Fruit fly (Drosophila melanogaster) whole organism, embryonic: ENCODE results near the gene spn-F.

Experiments used
- Bteb2 ChIP-seq: fragments of 200-800 bp; sonication (Bioruptor generic); optimal IDR thresholded peaks from 2 replicates; lab custom pipeline; 2016; ENCODE audit warnings: missing biosample characterization, missing genetic modification characterization
- CG10321 ChIP-seq: fragments of 200-800 bp; sonication (Bioruptor generic); IDR thresholded peaks from 2 replicates; pipeline ENCODE4 v1.3.6; 2022; ENCODE audit warnings: missing biosample characterization, missing genetic modification characterization
- CG10431 ChIP-seq: fragments of 200-800 bp; sonication (Bioruptor generic); optimal IDR thresholded peaks from 3 replicates; lab custom pipeline; 2018; ENCODE audit warnings: missing biosample characterization, mild to moderate bottlenecking, missing genetic modification characterization
- CG12659 ChIP-seq: fragments of 200-800 bp; sonication (Bioruptor generic); optimal IDR thresholded peaks from 3 replicates; lab custom pipeline; 2017; ENCODE audit warnings: mild to moderate bottlenecking, missing biosample characterization, missing genetic modification reagents, missing genetic modification characterization
- CG12769 ChIP-seq: fragments of 200-800 bp; sonication (Bioruptor generic); optimal IDR thresholded peaks from 2 replicates; lab custom pipeline; 2019; ENCODE audit warnings: missing biosample characterization, mild to moderate bottlenecking, missing genetic modification characterization, moderate library complexity
- CG13624 ChIP-seq: fragments of 200-800 bp; sonication (Bioruptor generic); optimal IDR thresholded peaks from 2 replicates; lab custom pipeline; 2016; ENCODE audit warnings: missing biosample characterization, missing genetic modification characterization
- CG14441 ChIP-seq: fragments of 200-800 bp; sonication (Bioruptor generic); IDR thresholded peaks from 2 replicates; pipeline ENCODE4 v1.3.6; 2022; ENCODE audit warnings: missing biosample characterization, missing genetic modification characterization
- CG1529 ChIP-seq: fragments of 200-800 bp; sonication (Bioruptor generic); optimal IDR thresholded peaks from 3 replicates; lab custom pipeline; 2018; ENCODE audit warnings: missing biosample characterization, missing genetic modification characterization
- CG18599 ChIP-seq: fragments of 200-800 bp; sonication (Bioruptor generic); optimal IDR thresholded peaks from 3 replicates; lab custom pipeline; 2017; ENCODE audit warnings: missing biosample characterization, missing genetic modification characterization, mild to moderate bottlenecking, moderate library complexity, missing genetic modification reagents
- CG2678 ChIP-seq: fragments of 200-800 bp; sonication (Bioruptor generic); optimal IDR thresholded peaks from 3 replicates; lab custom pipeline; 2019; ENCODE audit warnings: missing biosample characterization, mild to moderate bottlenecking, missing genetic modification characterization, moderate library complexity
- CG2712 ChIP-seq: fragments of 200-800 bp; optimal IDR thresholded peaks from 3 replicates; lab custom pipeline; 2019; ENCODE audit warnings: missing biosample characterization, mild to moderate bottlenecking, missing genetic modification characterization, moderate library complexity
- CG30020 ChIP-seq: fragments of 200-800 bp; optimal IDR thresholded peaks from 2 replicates; lab custom pipeline; 2019; ENCODE audit warnings: missing biosample characterization, mild to moderate bottlenecking, missing genetic modification characterization, moderate library complexity
- CG4328 ChIP-seq: fragments of 200-800 bp; sonication (Bioruptor generic); optimal IDR thresholded peaks from 3 replicates; lab custom pipeline; 2017; ENCODE audit warnings: missing biosample characterization, missing genetic modification reagents, missing genetic modification characterization
- CG4404 ChIP-seq: fragments of 200-800 bp; sonication (Bioruptor generic); IDR thresholded peaks from 2 replicates; pipeline ENCODE4 v1.3.6; 2022; ENCODE audit warnings: missing biosample characterization, missing genetic modification characterization
- CG7987 ChIP-seq: fragments of 200-800 bp; sonication (Bioruptor generic); optimal IDR thresholded peaks from 2 replicates; lab custom pipeline; 2018; ENCODE audit warnings: missing biosample characterization, mild to moderate bottlenecking, missing genetic modification characterization, moderate library complexity
- CG8478 ChIP-seq: fragments of >200 bp; optimal IDR thresholded peaks from 2 replicates; lab custom pipeline; 2018
- CG8765 ChIP-seq: fragments of 200-800 bp; sonication (Bioruptor generic); IDR thresholded peaks from 2 replicates; pipeline ENCODE4 v1.3.6; 2022; ENCODE audit warnings: missing biosample characterization, missing genetic modification characterization
- CG8924 ChIP-seq: fragments of 200-800 bp; optimal IDR thresholded peaks from 3 replicates; lab custom pipeline; 2019; ENCODE audit warnings: missing biosample characterization, mild to moderate bottlenecking, missing genetic modification characterization, moderate library complexity
- Chrac-16 ChIP-seq: fragments of 200-800 bp; sonication (Bioruptor generic); optimal IDR thresholded peaks from 3 replicates; lab custom pipeline; 2016; ENCODE audit warnings: missing biosample characterization, missing genetic modification characterization
- Dip2 ChIP-seq: fragments of 200-800 bp; sonication (Bioruptor generic); IDR thresholded peaks from 2 replicates; pipeline ENCODE4 v1.3.6; 2022; ENCODE audit warnings: missing biosample characterization, missing genetic modification characterization
- Hmr ChIP-seq: fragments of 200-800 bp; sonication (Bioruptor generic); optimal IDR thresholded peaks from 3 replicates; lab custom pipeline; 2017; ENCODE audit warnings: mild to moderate bottlenecking, missing biosample characterization, missing genetic modification reagents, missing genetic modification characterization
- Hr3 ChIP-seq: fragments of 200-800 bp; sonication (Bioruptor generic); optimal IDR thresholded peaks from 3 replicates; lab custom pipeline; 2016; ENCODE audit warnings: missing biosample characterization, missing genetic modification characterization
- MBD-R2 ChIP-seq: fragments of 200-800 bp; sonication (Bioruptor generic); IDR thresholded peaks from 2 replicates; pipeline ENCODE4 v1.3.6; 2022; ENCODE audit warnings: missing biosample characterization, missing genetic modification characterization
- MESR4 ChIP-seq: fragments of 200-800 bp; sonication (Bioruptor generic); optimal IDR thresholded peaks from 2 replicates; lab custom pipeline; 2018; ENCODE audit warnings: missing biosample characterization, mild to moderate bottlenecking, missing genetic modification characterization, moderate library complexity
- Nf-YB ChIP-seq: fragments of 200-800 bp; sonication (Bioruptor generic); optimal IDR thresholded peaks from 3 replicates; lab custom pipeline; 2019; ENCODE audit warnings: missing biosample characterization, mild to moderate bottlenecking, missing genetic modification characterization, moderate library complexity
- Six4 ChIP-seq: fragments of 200-800 bp; sonication (Bioruptor generic); optimal IDR thresholded peaks from 2 replicates; lab custom pipeline; 2016; ENCODE audit warnings: missing biosample characterization, missing genetic modification characterization
- Ssrp ChIP-seq: fragments of 200-800 bp; sonication (Bioruptor generic); optimal IDR thresholded peaks from 2 replicates; lab custom pipeline; 2018; ENCODE audit warnings: missing biosample characterization, mild to moderate bottlenecking, missing genetic modification characterization, moderate library complexity
- Vsx1 ChIP-seq: fragments of 200-800 bp; sonication (Bioruptor generic); optimal IDR thresholded peaks from 2 replicates; lab custom pipeline; 2017; ENCODE audit warnings: missing biosample characterization, mild to moderate bottlenecking, missing genetic modification characterization, missing genetic modification reagents
- ara ChIP-seq: fragments of 200-800 bp; sonication (Bioruptor generic); IDR thresholded peaks from 2 replicates; pipeline ENCODE4 v1.3.6; 2022; ENCODE audit warnings: missing biosample characterization, missing genetic modification characterization
- cad ChIP-seq: fragments of >200 bp; optimal IDR thresholded peaks from 2 replicates; lab custom pipeline; 2017; ENCODE audit warnings: missing biosample characterization, missing genetic modification characterization
- caup ChIP-seq: fragments of 200-800 bp; sonication (Bioruptor generic); optimal IDR thresholded peaks from 3 replicates; lab custom pipeline; 2017; ENCODE audit warnings: missing biosample characterization, mild to moderate bottlenecking, missing genetic modification characterization, moderate library complexity; ENCODE audit not compliant: severe bottlenecking
- cg ChIP-seq: fragments of 200-800 bp; sonication (Bioruptor generic); optimal IDR thresholded peaks from 3 replicates; lab custom pipeline; 2019; ENCODE audit warnings: missing biosample characterization, mild to moderate bottlenecking, missing genetic modification characterization, moderate library complexity
- da ChIP-seq: fragments of 200-800 bp; sonication (Bioruptor generic); optimal IDR thresholded peaks from 2 replicates; lab custom pipeline; 2016; ENCODE audit warnings: missing biosample characterization, missing genetic modification characterization
- exex ChIP-seq: fragments of 200-800 bp; sonication (Bioruptor generic); optimal IDR thresholded peaks from 4 replicates; lab custom pipeline; 2018; ENCODE audit warnings: missing biosample characterization, mild to moderate bottlenecking, missing genetic modification characterization, moderate library complexity
- fd102C ChIP-seq: fragments of 200-800 bp; sonication (Bioruptor generic); optimal IDR thresholded peaks from 2 replicates; lab custom pipeline; 2018; ENCODE audit warnings: missing biosample characterization, mild to moderate bottlenecking, missing genetic modification characterization, moderate library complexity
- fd96Cb ChIP-seq: fragments of 200-800 bp; sonication (Bioruptor generic); optimal IDR thresholded peaks from 2 replicates; lab custom pipeline; 2018; ENCODE audit warnings: missing biosample characterization, mild to moderate bottlenecking, missing genetic modification characterization, moderate library complexity
- fru ChIP-seq: fragments of >200 bp; optimal IDR thresholded peaks from 2 replicates; lab custom pipeline; 2017
- gro ChIP-seq: fragments of 200-800 bp; sonication (Bioruptor generic); optimal IDR thresholded peaks from 2 replicates; lab custom pipeline; 2016; ENCODE audit warnings: missing biosample characterization, missing genetic modification characterization
- ham ChIP-seq: fragments of 200-800 bp; sonication (Bioruptor generic); IDR thresholded peaks from 2 replicates; pipeline ENCODE4 v1.3.6; 2022; ENCODE audit warnings: missing biosample characterization, missing genetic modification characterization
- insv ChIP-seq, 2 experiments: fragments of 200-800 bp; sonication (Bioruptor generic); optimal IDR thresholded peaks; 3 replicates each; lab custom pipeline; 2016 to 2018; ENCODE audit warnings: missing biosample characterization in 2 of 2, missing genetic modification characterization in 2 of 2
- odd ChIP-seq: fragments of 200-800 bp; sonication (Bioruptor generic); optimal IDR thresholded peaks from 2 replicates; lab custom pipeline; 2017; ENCODE audit warnings: missing biosample characterization, mild to moderate bottlenecking, missing genetic modification characterization
- ranshi ChIP-seq: fragments of 200-800 bp; sonication (Bioruptor generic); IDR thresholded peaks from 2 replicates; pipeline ENCODE4 v1.3.6; 2022; ENCODE audit warnings: missing biosample characterization, missing genetic modification characterization
- sens ChIP-seq: fragments of 200-800 bp; sonication (Bioruptor generic); peaks from one replicate; lab custom pipeline; 2016; ENCODE audit warnings: missing biosample characterization, missing genetic modification characterization
- sens-2 ChIP-seq: fragments of 200-800 bp; sonication (Bioruptor generic); IDR thresholded peaks from 2 replicates; pipeline ENCODE4 v1.3.6; 2022; ENCODE audit warnings: missing biosample characterization, missing genetic modification characterization
- sima ChIP-seq: fragments of 200-800 bp; sonication (Bioruptor generic); optimal IDR thresholded peaks from 2 replicates; lab custom pipeline; 2016; ENCODE audit warnings: missing biosample characterization, missing genetic modification characterization
- slbo ChIP-seq: fragments of 200-800 bp; sonication (Bioruptor generic); IDR thresholded peaks from 2 replicates; pipeline ENCODE4 v1.3.6; 2022; ENCODE audit warnings: missing biosample characterization, missing genetic modification characterization
- sob ChIP-seq: fragments of 200-800 bp; sonication (Bioruptor generic); IDR thresholded peaks from 2 replicates; pipeline ENCODE4 v1.3.6; 2022; ENCODE audit warnings: missing biosample characterization, missing genetic modification characterization
- tup ChIP-seq: fragments of 200-800 bp; sonication (Bioruptor generic); optimal IDR thresholded peaks from 2 replicates; lab custom pipeline; 2016; ENCODE audit warnings: missing biosample characterization, mild to moderate bottlenecking, missing genetic modification characterization, moderate library complexity
- wdn ChIP-seq: fragments of 200-800 bp; sonication (Bioruptor generic); IDR thresholded peaks from 2 replicates; pipeline ENCODE4 v1.3.6; 2022; ENCODE audit warnings: missing biosample characterization, missing genetic modification characterization
- wek ChIP-seq: fragments of 200-800 bp; sonication (Bioruptor generic); optimal IDR thresholded peaks from 3 replicates; lab custom pipeline; 2018; ENCODE audit warnings: missing biosample characterization, mild to moderate bottlenecking, missing genetic modification characterization, moderate library complexity
- zen ChIP-seq: fragments of 200-800 bp; sonication (Bioruptor generic); optimal IDR thresholded peaks from 3 replicates; lab custom pipeline; 2018; ENCODE audit warnings: missing biosample characterization, mild to moderate bottlenecking, missing genetic modification characterization, moderate library complexity

Gene spn-F

dm6 chr3R:31221337-31222047 lies 33.4 kb upstream of the spn-F start (continued):
- TF ChIP-seq sob: no peak
- no peak for TF ChIP-seq ham (GFP tag; lab: Robert Waterston, UW)
- TF ChIP-seq wek: peak; percentile 20
- TF ChIP-seq sens (GFP tag; lab: Kevin White, UChicago): peak; percentile 77
- peak; percentile 14 for TF ChIP-seq Vsx1 (GFP tag; lab: Kevin White, UChicago)
- peak; percentile 4 for TF ChIP-seq CG2678 (tag; lab: Kevin White, UChicago)
- no peak for TF ChIP-seq sima (GFP tag; lab: Kevin White, UChicago)
- TF ChIP-seq sens-2 (GFP tag; lab: Robert Waterston, UW): no peak
- TF ChIP-seq Bteb2 (GFP tag; lab: Kevin White, UChicago): no peak
- no peak for TF ChIP-seq Ssrp (tag; lab: Kevin White, UChicago)
- TF ChIP-seq CG8924 (tag; lab: Kevin White, UChicago): peak; percentile 43
- TF ChIP-seq MESR4 (GFP tag; lab: Kevin White, UChicago): no peak
- no peak for TF ChIP-seq Hr3
- TF ChIP-seq Nf-YB: peak; percentile 32
- TF ChIP-seq Six4 (GFP tag; lab: Kevin White, UChicago): no peak
- no peak for TF ChIP-seq CG4404 (GFP tag; lab: Robert Waterston, UW)
- peak; percentile 20 for TF ChIP-seq CG12659 (GFP tag; lab: Kevin White, UChicago)
- no peak for TF ChIP-seq fd96Cb (tag; lab: Kevin White, UChicago)
- no peak for TF ChIP-seq CG18599 (GFP tag; lab: Kevin White, UChicago)
- TF ChIP-seq zen: peak; percentile 3
- peak; percentile 56 for TF ChIP-seq CG8478 (lab: Kevin White, UChicago)
- TF ChIP-seq exex (tag; lab: Kevin White, UChicago): no peak
- TF ChIP-seq cg: peak; percentile 95
- no peak for TF ChIP-seq fd102C (GFP tag; lab: Kevin White, UChicago)
- peak; percentile 3 for TF ChIP-seq odd
- no peak for TF ChIP-seq Dip2
- no peak for TF ChIP-seq ara (GFP tag; lab: Robert Waterston, UW)
- TF ChIP-seq cad (GFP tag; lab: Kevin White, UChicago): peak; percentile 65
- no peak for TF ChIP-seq wdn
- TF ChIP-seq caup (GFP tag; lab: Kevin White, UChicago): no peak
- peak; percentile 17 for TF ChIP-seq fru (lab: Kevin White, UChicago)
- TF ChIP-seq CG8765: no peak
- no peak for TF ChIP-seq MBD-R2 (GFP tag; lab: Robert Waterston, UW)
- TF ChIP-seq CG4328 (GFP tag; lab: Kevin White, UChicago): peak; percentile 39
- no peak for TF ChIP-seq gro (GFP tag; lab: Kevin White, UChicago)
- TF ChIP-seq insv (GFP tag; optimal IDR thresholded peaks at IDR 0.05; lab: Kevin White, UChicago): no peak
- TF ChIP-seq CG10321: no peak
- no peak for TF ChIP-seq tup (GFP tag; lab: Kevin White, UChicago)
- TF ChIP-seq ranshi (GFP tag; lab: Robert Waterston, UW): no peak
- no peak for TF ChIP-seq slbo (GFP tag; lab: Robert Waterston, UW)
- no peak for TF ChIP-seq CG30020 (tag; lab: Kevin White, UChicago)
- TF ChIP-seq CG12769 (tag; lab: Kevin White, UChicago): peak; percentile 26
- TF ChIP-seq CG7987 (GFP tag; lab: Kevin White, UChicago): peak; percentile 89
- no peak for TF ChIP-seq CG13624 (GFP tag; lab: Kevin White, UChicago)
- TF ChIP-seq CG10431 (GFP tag; lab: Kevin White, UChicago): no peak
- no peak for TF ChIP-seq CG1529
- TF ChIP-seq Chrac-16: no peak
- no peak for TF ChIP-seq da
- no peak for TF ChIP-seq CG14441
- no peak for TF ChIP-seq Hmr (GFP tag; lab: Kevin White, UChicago)
- TF ChIP-seq CG2712: no peak
